Worm (Caenorhabditis elegans) whole organism, L1 larva: ENCODE results near the gene Y82E9BR.3.

ENCODE experiments used
- aha-1 ChIP-seq: fragments of 150-350 bp; optimal IDR thresholded peaks from 2 replicates; lab custom pipeline; 2014; ENCODE audit warnings: missing biosample characterization, missing genetic modification characterization
- ceh-63 ChIP-seq: fragments of 200-800 bp; sonication (Bioruptor generic); optimal IDR thresholded peaks from 2 replicates; lab custom pipeline; 2018; ENCODE audit warnings: mild to moderate bottlenecking, missing genetic modification characterization, missing compliant biosample characterization
- ets-5 ChIP-seq: fragments of 200-800 bp; sonication (Bioruptor generic); IDR thresholded peaks from 2 replicates; pipeline ENCODE4 v1.3.6; 2022; ENCODE audit warnings: missing genetic modification characterization, missing compliant biosample characterization
- lir-3 ChIP-seq: sonication (generic microtip); optimal IDR thresholded peaks from 2 replicates; lab custom pipeline; 2016; ENCODE audit warnings: mild to moderate bottlenecking, missing genetic modification characterization, moderate library complexity, missing compliant biosample characterization; ENCODE audit not compliant: poor library complexity
- nhr-237 ChIP-seq: fragments of 150-350 bp; optimal IDR thresholded peaks from 2 replicates; lab custom pipeline; 2014; ENCODE audit warnings: missing biosample characterization, missing genetic modification characterization
- nhr-28 ChIP-seq: fragments of 150-350 bp; optimal IDR thresholded peaks from 2 replicates; lab custom pipeline; 2014; ENCODE audit warnings: missing biosample characterization, missing genetic modification characterization
- nhr-47 ChIP-seq: sonication (generic microtip); optimal IDR thresholded peaks from 2 replicates; lab custom pipeline; 2016; ENCODE audit warnings: mild to moderate bottlenecking, missing genetic modification characterization, moderate library complexity, missing compliant biosample characterization
- rnt-1 ChIP-seq: sonication (generic microtip); optimal IDR thresholded peaks from 2 replicates; lab custom pipeline; 2016; ENCODE audit warnings: mild to moderate bottlenecking, missing genetic modification characterization, moderate library complexity, missing compliant biosample characterization
- snpc-4 ChIP-seq: fragments of 150-350 bp; optimal IDR thresholded peaks from 2 replicates; lab custom pipeline; 2014; ENCODE audit warnings: missing biosample characterization, missing genetic modification characterization
- unc-98 ChIP-seq: fragments of 200-800 bp; sonication (Bioruptor generic); IDR thresholded peaks from 2 replicates; pipeline ENCODE4 v1.3.6; 2022; ENCODE audit warnings: missing genetic modification characterization, missing compliant biosample characterization

Gene Y82E9BR.3

ce11 chrIII:1468358-1469305 lies 49.6 kb downstream of the Y82E9BR.3 start:
- TF ChIP-seq lir-3 (tag; lab: Kevin White, UChicago) (no peak), nhr-47 (no peak), ceh-63 (GFP tag; lab: Kevin White, UChicago) (no peak), rnt-1 (tag; lab: Kevin White, UChicago) (no peak), ets-5 (GFP tag; lab: Robert Waterston, UW) (no peak), aha-1 (no peak), nhr-28 (tag; lab: Kevin White, UChicago) (no peak), snpc-4 (tag; lab: Kevin White, UChicago) (no peak), nhr-237 (no peak), unc-98 (GFP tag; lab: Robert Waterston, UW) (no peak)
